Worm (Caenorhabditis elegans) whole organism, late embryonic: ENCODE data around the gene C17C3.5.

ENCODE experiments used
- C08G9.2 ChIP-seq: sonication (generic microtip); optimal IDR thresholded peaks from 2 replicates; lab custom pipeline; 2016; ENCODE audit warnings: mild to moderate bottlenecking, missing genetic modification characterization, moderate library complexity, missing compliant biosample characterization
- C38D4.7 ChIP-seq: fragments of 200-800 bp; sonication (Bioruptor generic); optimal IDR thresholded peaks from 2 replicates; lab custom pipeline; 2018; ENCODE audit warnings: mild to moderate bottlenecking, missing genetic modification characterization, moderate library complexity, missing compliant biosample characterization
- F13H6.1 ChIP-seq: sonication (generic microtip); optimal IDR thresholded peaks from 2 replicates; lab custom pipeline; 2016; ENCODE audit warnings: missing genetic modification characterization, missing compliant biosample characterization
- K02D7.2 ChIP-seq: sonication (generic microtip); optimal IDR thresholded peaks from 2 replicates; lab custom pipeline; 2017; ENCODE audit warnings: mild to moderate bottlenecking, missing genetic modification characterization, missing compliant biosample characterization
- T23F11.4 ChIP-seq: fragments of 200-800 bp; sonication (Bioruptor generic); optimal IDR thresholded peaks from 2 replicates; lab custom pipeline; 2018; ENCODE audit warnings: mild to moderate bottlenecking, missing genetic modification characterization, missing compliant biosample characterization
- Y22D7AL.16 ChIP-seq: sonication (generic microtip); optimal IDR thresholded peaks from 2 replicates; lab custom pipeline; 2016; ENCODE audit warnings: missing genetic modification characterization, missing compliant biosample characterization
- ahr-1 ChIP-seq: sonication (generic microtip); optimal IDR thresholded peaks from 2 replicates; lab custom pipeline; 2016; ENCODE audit warnings: missing genetic modification characterization, missing compliant biosample characterization
- ceh-18 ChIP-seq: sonication (generic microtip); optimal IDR thresholded peaks from 2 replicates; lab custom pipeline; 2016; ENCODE audit warnings: missing genetic modification characterization, missing compliant biosample characterization
- ceh-2 ChIP-seq: sonication (generic microtip); optimal IDR thresholded peaks from 2 replicates; lab custom pipeline; 2016; ENCODE audit warnings: missing genotype, missing genetic modification characterization, missing compliant biosample characterization
- ceh-22 ChIP-seq: sonication (generic microtip); optimal IDR thresholded peaks from 2 replicates; lab custom pipeline; 2017; ENCODE audit warnings: missing biosample characterization, missing genetic modification characterization
- ceh-24 ChIP-seq: sonication (generic microtip); optimal IDR thresholded peaks from 2 replicates; lab custom pipeline; 2016; ENCODE audit warnings: mild to moderate bottlenecking, missing genetic modification characterization, missing compliant biosample characterization
- ceh-45 ChIP-seq: fragments of 200-800 bp; sonication (Bioruptor generic); IDR thresholded peaks from 2 replicates; pipeline ENCODE4 v1.3.6; 2022; ENCODE audit warnings: missing genetic modification reagents, missing genetic modification characterization, missing compliant biosample characterization
- ceh-48 ChIP-seq: sonication (generic microtip); optimal IDR thresholded peaks from 2 replicates; lab custom pipeline; 2016; ENCODE audit warnings: missing genetic modification characterization, inconsistent platforms, missing compliant biosample characterization
- ceh-9 ChIP-seq: sonication (generic microtip); optimal IDR thresholded peaks from 2 replicates; lab custom pipeline; 2016; ENCODE audit warnings: mild to moderate bottlenecking, missing genetic modification characterization, inconsistent platforms, missing compliant biosample characterization
- che-1 ChIP-seq: sonication (generic microtip); optimal IDR thresholded peaks from 2 replicates; lab custom pipeline; 2016; ENCODE audit warnings: mild to moderate bottlenecking, missing genetic modification characterization, missing compliant biosample characterization
- dmd-4 ChIP-seq: sonication (generic microtip); optimal IDR thresholded peaks from 2 replicates; lab custom pipeline; 2016; ENCODE audit warnings: borderline replicate concordance, missing genetic modification characterization, missing compliant biosample characterization
- dve-1 ChIP-seq: sonication (generic microtip); optimal IDR thresholded peaks from 2 replicates; lab custom pipeline; 2017; ENCODE audit warnings: antibody characterized with exemption, mild to moderate bottlenecking, missing genetic modification characterization, missing compliant biosample characterization
- elt-2 ChIP-seq: sonication (generic microtip); optimal IDR thresholded peaks from 2 replicates; lab custom pipeline; 2016; ENCODE audit warnings: missing genetic modification reagents, missing genetic modification characterization, missing compliant biosample characterization
- ets-4 ChIP-seq: sonication (generic microtip); optimal IDR thresholded peaks from 2 replicates; lab custom pipeline; 2016; ENCODE audit warnings: missing genetic modification characterization, missing compliant biosample characterization
- fax-1 ChIP-seq: sonication (generic microtip); optimal IDR thresholded peaks from 2 replicates; lab custom pipeline; 2016; ENCODE audit warnings: missing genotype, missing genetic modification characterization, missing compliant biosample characterization
- fkh-10 ChIP-seq: fragments of 150-350 bp; optimal IDR thresholded peaks from 2 replicates; lab custom pipeline; 2014; ENCODE audit warnings: missing biosample characterization, missing genetic modification reagents, missing genetic modification characterization
- gmeb-2 ChIP-seq: sonication (generic microtip); optimal IDR thresholded peaks from 2 replicates; lab custom pipeline; 2016; ENCODE audit warnings: missing genetic modification characterization, inconsistent platforms, missing compliant biosample characterization
- hlh-30 ChIP-seq: sonication (generic microtip); optimal IDR thresholded peaks from 2 replicates; lab custom pipeline; 2017; ENCODE audit warnings: antibody characterized with exemption, missing genetic modification characterization, missing compliant biosample characterization; ENCODE audit not compliant: insufficient read depth
- hlh-8 ChIP-seq: sonication (generic microtip); optimal IDR thresholded peaks from 2 replicates; lab custom pipeline; 2016; ENCODE audit warnings: missing genotype, missing genetic modification characterization, missing compliant biosample characterization
- madf-2 ChIP-seq: sonication (generic microtip); optimal IDR thresholded peaks from 2 replicates; lab custom pipeline; 2017; ENCODE audit warnings: missing genetic modification characterization, missing compliant biosample characterization
- mec-3 ChIP-seq: sonication (generic microtip); optimal IDR thresholded peaks from 2 replicates; lab custom pipeline; 2016; ENCODE audit warnings: borderline replicate concordance, missing genetic modification characterization, missing compliant biosample characterization
- nfya-1 ChIP-seq: sonication (generic microtip); optimal IDR thresholded peaks from 2 replicates; lab custom pipeline; 2017; ENCODE audit warnings: missing genetic modification characterization, mild to moderate bottlenecking, missing compliant biosample characterization, antibody characterized with exemption, moderate library complexity
- npax-4 ChIP-seq: sonication (generic microtip); optimal IDR thresholded peaks from 2 replicates; lab custom pipeline; 2016; ENCODE audit warnings: missing genetic modification characterization, missing compliant biosample characterization
- odd-2 ChIP-seq: sonication (generic microtip); optimal IDR thresholded peaks from 2 replicates; lab custom pipeline; 2017; ENCODE audit warnings: antibody characterized with exemption, mild to moderate bottlenecking, missing genetic modification characterization, missing compliant biosample characterization
- pag-3 ChIP-seq: sonication (generic microtip); optimal IDR thresholded peaks from 2 replicates; lab custom pipeline; 2016; ENCODE audit warnings: missing compliant biosample characterization, missing genetic modification characterization, borderline replicate concordance
- pha-2 ChIP-seq: sonication (generic microtip); optimal IDR thresholded peaks from 2 replicates; lab custom pipeline; 2017; ENCODE audit warnings: mild to moderate bottlenecking, missing genetic modification characterization, missing compliant biosample characterization
- pha-4 ChIP-seq: fragments of 150-350 bp; optimal IDR thresholded peaks from 2 replicates; lab custom pipeline; 2018; ENCODE audit warnings: missing biosample characterization, missing genetic modification reagents, missing genetic modification characterization
- pqm-1 ChIP-seq: sonication (generic microtip); optimal IDR thresholded peaks from 2 replicates; lab custom pipeline; 2016; ENCODE audit warnings: missing genetic modification characterization, missing compliant biosample characterization
- pros-1 ChIP-seq: fragments of 150-350 bp; optimal IDR thresholded peaks from 2 replicates; lab custom pipeline; 2014; ENCODE audit warnings: missing biosample characterization, missing genetic modification reagents, missing genetic modification characterization
- ref-2 ChIP-seq: sonication (generic microtip); optimal IDR thresholded peaks from 2 replicates; lab custom pipeline; 2016; ENCODE audit warnings: missing genetic modification characterization, missing compliant biosample characterization
- rnt-1 ChIP-seq: sonication (generic microtip); optimal IDR thresholded peaks from 2 replicates; lab custom pipeline; 2016; ENCODE audit warnings: missing genetic modification characterization, missing compliant biosample characterization
- sdc-2 ChIP-seq: sonication (generic microtip); optimal IDR thresholded peaks from 2 replicates; lab custom pipeline; 2016; ENCODE audit warnings: missing genotype, missing genetic modification characterization, missing compliant biosample characterization
- sox-4 ChIP-seq: sonication (generic microtip); optimal IDR thresholded peaks from 2 replicates; lab custom pipeline; 2017; ENCODE audit warnings: mild to moderate bottlenecking, missing genetic modification characterization, inconsistent platforms, missing compliant biosample characterization
- tbx-2 ChIP-seq: sonication (generic microtip); optimal IDR thresholded peaks from 2 replicates; lab custom pipeline; 2016; ENCODE audit warnings: missing genetic modification characterization, missing compliant biosample characterization
- unc-3 ChIP-seq, 2 experiments: fragments of 200-800 bp in 1 of 2; sonication (Bioruptor generic) in 1 of 2; sonication (generic microtip) in 1 of 2; conservative IDR thresholded peaks in 1 of 2; optimal IDR thresholded peaks in 1 of 2; 2 replicates each; pipeline versions ENCODE4 v1.3.6 to Lab custom; 2016 to 2022; ENCODE audit warnings: missing compliant biosample characterization in 2 of 2, missing genetic modification characterization in 2 of 2, missing genetic modification reagents in 1 of 2
- unc-42 ChIP-seq: sonication (generic microtip); optimal IDR thresholded peaks from 2 replicates; lab custom pipeline; 2016; ENCODE audit warnings: missing genotype, missing genetic modification characterization, missing compliant biosample characterization
- unc-86 ChIP-seq: sonication (generic microtip); optimal IDR thresholded peaks from 2 replicates; lab custom pipeline; 2016; ENCODE audit warnings: missing genetic modification characterization, missing compliant biosample characterization
- ztf-16 ChIP-seq: sonication (generic microtip); optimal IDR thresholded peaks from 2 replicates; lab custom pipeline; 2017; ENCODE audit warnings: missing genetic modification characterization, missing compliant biosample characterization

Gene C17C3.5

ce11 chrII:5577060-5577459 is 25.4 kb downstream of the C17C3.5 start (continued):
- TF ChIP-seq mec-3, result no peak
- no peak for TF ChIP-seq pha-4
- no peak for TF ChIP-seq ceh-24
- no peak for TF ChIP-seq sdc-2
- no peak for TF ChIP-seq rnt-1 (tag; lab: Kevin White, UChicago)
- TF ChIP-seq ceh-9 (tag; lab: Kevin White, UChicago), result no peak
- TF ChIP-seq tbx-2 (tag; lab: Kevin White, UChicago), result peak; percentile 25
- no peak for TF ChIP-seq ceh-18 (tag; lab: Kevin White, UChicago)
- TF ChIP-seq hlh-30 (tag; lab: Kevin White, UChicago), result no peak
- no peak for TF ChIP-seq ceh-22 (tag; lab: Kevin White, UChicago)
- TF ChIP-seq ets-4 (tag; lab: Kevin White, UChicago), result no peak
- TF ChIP-seq sox-4 (tag; lab: Kevin White, UChicago), result peak; percentile 23
- no peak for TF ChIP-seq fax-1
- TF ChIP-seq npax-4, result no peak
- no peak for TF ChIP-seq ceh-2
- peak; percentile 86 for TF ChIP-seq elt-2 (tag; lab: Kevin White, UChicago)

DNA sequence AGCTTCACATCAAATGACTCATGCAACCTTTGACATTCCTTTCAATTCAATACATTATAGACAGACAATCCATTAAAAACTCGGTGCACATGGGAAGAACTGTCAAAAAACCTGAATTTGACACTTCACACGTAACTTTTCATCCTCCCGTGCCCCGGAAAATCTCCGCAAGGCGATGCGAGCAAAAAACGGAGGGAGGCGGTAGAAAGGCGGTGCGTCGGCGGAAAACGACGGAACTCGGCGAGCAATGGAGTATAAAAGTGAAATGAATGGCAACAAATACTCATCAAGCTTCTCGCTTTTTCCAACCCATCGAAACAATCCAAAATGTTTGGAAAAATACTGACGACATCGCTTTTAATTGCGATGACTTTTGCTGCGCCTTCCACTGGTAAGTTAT is 26.4 kb downstream of the C17C3.5 start, which contains the start of gene T25E4.1:
TSS of gene T25E4.1 (plus strand) at position 301 of the 400 bp plus-strand sequence.
- TF ChIP-seq madf-2, result no peak
- no peak for TF ChIP-seq nfya-1 (tag; lab: Kevin White, UChicago)
- no peak for TF ChIP-seq pag-3 (tag; lab: Kevin White, UChicago)
- no peak for TF ChIP-seq K02D7.2 (tag; lab: Kevin White, UChicago)
- TF ChIP-seq ztf-16 (tag; lab: Kevin White, UChicago), result no peak
- TF ChIP-seq ahr-1 (tag; lab: Kevin White, UChicago), result no peak
- no peak for TF ChIP-seq ceh-48
- no peak for TF ChIP-seq pha-2
- TF ChIP-seq pqm-1, result no peak
- TF ChIP-seq che-1 (tag; lab: Kevin White, UChicago), result no peak
- TF ChIP-seq fkh-10 (GFP tag; lab: Kevin White, UChicago), result no peak
- TF ChIP-seq dve-1 (tag; lab: Kevin White, UChicago), result no peak

DNA sequence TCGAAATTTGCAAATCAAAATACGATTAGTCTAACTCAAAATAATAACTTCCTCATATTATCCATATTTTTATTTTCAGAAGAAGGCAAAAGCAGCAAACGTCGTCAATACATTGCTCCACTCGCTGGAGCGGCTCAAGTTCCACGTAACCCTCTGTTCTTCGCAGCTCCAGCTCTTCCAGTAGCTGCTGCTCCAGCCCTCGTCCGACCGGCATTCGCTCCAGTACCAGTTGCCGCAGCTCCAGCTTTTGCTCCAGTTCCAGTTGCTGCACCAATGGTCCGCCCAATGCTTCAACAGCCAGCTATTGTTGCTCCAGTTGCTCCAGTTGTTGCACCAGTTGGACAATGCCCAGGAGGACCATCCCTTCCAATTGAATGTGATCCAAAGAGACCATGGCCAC is 27.1 kb downstream of the C17C3.5 start:
- TF ChIP-seq ceh-2, result no peak
- TF ChIP-seq hlh-8 (tag; lab: Kevin White, UChicago), result no peak
- TF ChIP-seq Y22D7AL.16 (tag; lab: Kevin White, UChicago), result no peak
- no peak for TF ChIP-seq C08G9.2 (tag; lab: Kevin White, UChicago)
- no peak for TF ChIP-seq unc-42 (tag; lab: Kevin White, UChicago)
- no peak for TF ChIP-seq ceh-45 (GFP tag; lab: Robert Waterston, UW)
- no peak for TF ChIP-seq ceh-48
- no peak for TF ChIP-seq mec-3
- no peak for TF ChIP-seq C38D4.7
- no peak for TF ChIP-seq odd-2
- TF ChIP-seq T23F11.4 (GFP tag; lab: Kevin White, UChicago), result no peak
- no peak for TF ChIP-seq pag-3 (tag; lab: Kevin White, UChicago)
- no peak for TF ChIP-seq pha-2
- TF ChIP-seq rnt-1 (tag; lab: Kevin White, UChicago), result no peak
- TF ChIP-seq, all 69 proteins: peak for 0

DNA sequence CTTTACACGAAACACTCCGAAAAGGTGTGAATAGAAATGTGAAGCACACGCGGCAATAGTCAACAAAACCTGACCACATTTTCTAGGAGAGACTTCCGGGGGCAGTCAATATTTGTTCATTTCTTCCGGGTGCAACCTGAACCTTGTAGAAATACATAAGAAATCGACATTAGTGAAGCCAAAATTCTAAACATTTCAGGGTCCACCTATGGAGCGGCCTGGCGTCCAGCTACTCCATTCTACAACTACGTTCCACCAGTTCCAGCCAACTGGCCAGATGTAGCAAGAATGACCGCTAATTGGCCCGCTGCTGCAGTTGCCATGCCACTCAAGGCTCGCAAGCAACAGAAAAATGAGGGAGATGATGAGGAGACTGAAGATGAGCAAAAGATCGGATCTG is 27.6 kb downstream of the C17C3.5 start:
- no peak for TF ChIP-seq C38D4.7
- TF ChIP-seq unc-3 (GFP tag; conservative IDR thresholded peaks at IDR 0.05; lab: Robert Waterston, UW), result no peak
- TF ChIP-seq unc-3 (tag; optimal IDR thresholded peaks at IDR 0.05; lab: Kevin White, UChicago), result no peak
- TF ChIP-seq pros-1 (tag; lab: Kevin White, UChicago), result no peak
- TF ChIP-seq unc-86, result no peak
- no peak for TF ChIP-seq dve-1 (tag; lab: Kevin White, UChicago)
- TF ChIP-seq ets-4 (tag; lab: Kevin White, UChicago), result no peak
- no peak for TF ChIP-seq pqm-1
- TF ChIP-seq madf-2, result no peak
- no peak for TF ChIP-seq F13H6.1 (tag; lab: Kevin White, UChicago)
- no peak for TF ChIP-seq ceh-22 (tag; lab: Kevin White, UChicago)
- TF ChIP-seq ref-2 (tag; lab: Kevin White, UChicago), result no peak
- TF ChIP-seq ceh-45 (GFP tag; lab: Robert Waterston, UW), result no peak
- TF ChIP-seq dmd-4 (tag; lab: Kevin White, UChicago), result no peak
- no peak for TF ChIP-seq gmeb-2 (tag; lab: Kevin White, UChicago)
- no peak for TF ChIP-seq T23F11.4 (GFP tag; lab: Kevin White, UChicago)
